Worm (Caenorhabditis elegans) whole organism, young adult: ENCODE data around the gene mog-1.

Experiments used
- F52B5.7 ChIP-seq: sonication (generic microtip); optimal IDR thresholded peaks from 2 replicates; lab custom pipeline; 2016; ENCODE audit warnings: mild to moderate bottlenecking, missing genetic modification characterization, missing compliant biosample characterization
- ceh-79 ChIP-seq: sonication (generic microtip); optimal IDR thresholded peaks from 2 replicates; lab custom pipeline; 2017; ENCODE audit warnings: mild to moderate bottlenecking, missing genetic modification characterization, missing compliant biosample characterization
- egl-18 ChIP-seq: fragments of 200-800 bp; sonication (Bioruptor generic); IDR thresholded peaks from 2 replicates; pipeline ENCODE4 v1.3.6; 2022; ENCODE audit warnings: missing genetic modification reagents, missing genetic modification characterization, missing compliant biosample characterization
- pha-4 ChIP-seq: fragments of 150-350 bp; sonication (generic microtip); optimal IDR thresholded peaks from 2 replicates; lab custom pipeline; 2014; ENCODE audit warnings: missing biosample characterization, missing genetic modification reagents, missing genetic modification characterization
- somi-1 ChIP-seq: fragments of 200-800 bp; sonication (Bioruptor generic); optimal IDR thresholded peaks from 2 replicates; lab custom pipeline; 2018; ENCODE audit warnings: mild to moderate bottlenecking, missing genetic modification characterization, missing compliant biosample characterization
- tbx-9 ChIP-seq: sonication (generic microtip); optimal IDR thresholded peaks from 2 replicates; lab custom pipeline; 2016; ENCODE audit warnings: borderline replicate concordance, missing genetic modification characterization, inconsistent platforms, missing compliant biosample characterization

- TF ChIP-seq egl-18 (GFP tag; lab: Robert Waterston, UW) (no peak), F52B5.7 (tag; lab: Kevin White, UChicago) (no peak), somi-1 (GFP tag; lab: Kevin White, UChicago) (no peak), pha-4 (tag; lab: Kevin White, UChicago) (no peak), tbx-9 (tag; lab: Kevin White, UChicago) (no peak), ceh-79 (tag; lab: Kevin White, UChicago) (no peak)
These were observed 5.8 kb downstream of the mog-1 start, which contains the start of gene K03H1.13 for ce11 chrIII:9950244-9950643.
